Worm (Caenorhabditis elegans): Measurements from ENCODE around the gene str-93.

The str-93 gene

ce11 chrV:17673343-17673742 lies at the start of gene str-93:
Gene str-93, minus strand, starts transcription at chrV:17673443.
- TF ChIP-seq T22C8.4 (GFP tag; IDR thresholded peaks at IDR 0.05) = no peak
- no peak for TF ChIP-seq ztf-23 (GFP tag; IDR thresholded peaks at IDR 0.05)
- no peak for TF ChIP-seq ztf-29 (GFP tag; IDR thresholded peaks at IDR 0.05)
- TF ChIP-seq tab-1 (GFP tag; IDR thresholded peaks at IDR 0.05) = no peak
- no peak for TF ChIP-seq flt-1 (GFP tag; IDR thresholded peaks at IDR 0.05)
- TF ChIP-seq cog-1 (tag; optimal IDR thresholded peaks at IDR 0.05) = no peak
- no peak for TF ChIP-seq klf-2 (GFP tag; conservative IDR thresholded peaks at IDR 0.05)
- no peak for TF ChIP-seq ref-1 (GFP tag; conservative IDR thresholded peaks at IDR 0.05)
- TF ChIP-seq med-1 (GFP tag; optimal IDR thresholded peaks at IDR 0.05; ENCODE audit: insufficient read depth) = no peak

- no peak for TF ChIP-seq ref-1 (GFP tag; conservative IDR thresholded peaks at IDR 0.05)
- TF ChIP-seq klf-2 (GFP tag; conservative IDR thresholded peaks at IDR 0.05) = no peak
- no peak for TF ChIP-seq T22C8.4 (GFP tag; IDR thresholded peaks at IDR 0.05)
Observed at ce11 chrV:17722553-17722952, 49.3 kb upstream of the str-93 start.

- no peak for TF ChIP-seq cog-1 (tag; optimal IDR thresholded peaks at IDR 0.05)
- no peak for TF ChIP-seq klf-2 (GFP tag; conservative IDR thresholded peaks at IDR 0.05)
- TF ChIP-seq ztf-23 (GFP tag; IDR thresholded peaks at IDR 0.05) = no peak
Observed at ce11 chrV:17721709-17722108, 48.5 kb upstream of the str-93 start.

- TF ChIP-seq klf-2 (GFP tag; conservative IDR thresholded peaks at IDR 0.05) (no peak), tab-1 (GFP tag; IDR thresholded peaks at IDR 0.05) (no peak)
Observed at ce11 chrV:17718647-17719046, 45.4 kb upstream of the str-93 start, which contains the start of gene str-77. Gene str-77, plus strand, starts transcription at chrV:17718947.

- TF ChIP-seq ztf-29 (GFP tag; IDR thresholded peaks at IDR 0.05) (no peak), tab-1 (GFP tag; IDR thresholded peaks at IDR 0.05) (no peak), ref-1 (GFP tag; conservative IDR thresholded peaks at IDR 0.05) (no peak), cog-1 (tag; optimal IDR thresholded peaks at IDR 0.05) (no peak), T22C8.4 (GFP tag; IDR thresholded peaks at IDR 0.05) (no peak), klf-2 (GFP tag; conservative IDR thresholded peaks at IDR 0.05) (no peak), flt-1 (GFP tag; IDR thresholded peaks at IDR 0.05) (no peak), med-1 (GFP tag; optimal IDR thresholded peaks at IDR 0.05; ENCODE audit: insufficient read depth) (no peak), ztf-23 (GFP tag; IDR thresholded peaks at IDR 0.05) (no peak)
Observed at ce11 chrV:17714330-17714729, 41.1 kb upstream of the str-93 start, which contains the start of gene twk-33. Gene twk-33, minus strand, starts transcription at chrV:17714377.

ce11 chrV:17712349-17712748 lies 39.1 kb upstream of the str-93 start:
- TF ChIP-seq ref-1 (GFP tag; conservative IDR thresholded peaks at IDR 0.05) = no peak

ce11 chrV:17707022-17707421 lies 33.8 kb upstream of the str-93 start, which contains the start of gene srh-31:
Gene srh-31, plus strand, starts transcription at chrV:17707322.
- no peak for TF ChIP-seq tab-1 (GFP tag; IDR thresholded peaks at IDR 0.05)
- no peak for TF ChIP-seq med-1 (GFP tag; optimal IDR thresholded peaks at IDR 0.05; ENCODE audit: insufficient read depth)
- TF ChIP-seq cog-1 (tag; optimal IDR thresholded peaks at IDR 0.05) = no peak
- TF ChIP-seq flt-1 (GFP tag; IDR thresholded peaks at IDR 0.05) = no peak
- TF ChIP-seq ztf-23 (GFP tag; IDR thresholded peaks at IDR 0.05) = no peak
- TF ChIP-seq T22C8.4 (GFP tag; IDR thresholded peaks at IDR 0.05) = no peak
- TF ChIP-seq ref-1 (GFP tag; conservative IDR thresholded peaks at IDR 0.05) = no peak
- no peak for TF ChIP-seq klf-2 (GFP tag; conservative IDR thresholded peaks at IDR 0.05)
- no peak for TF ChIP-seq ztf-29 (GFP tag; IDR thresholded peaks at IDR 0.05)

ce11 chrV:17706217-17706806 lies 33.1 kb upstream of the str-93 start:
- TF ChIP-seq T22C8.4 (GFP tag; IDR thresholded peaks at IDR 0.05) (no peak), ztf-29 (GFP tag; IDR thresholded peaks at IDR 0.05) (no peak), ref-1 (GFP tag; conservative IDR thresholded peaks at IDR 0.05) (no peak), flt-1 (GFP tag; IDR thresholded peaks at IDR 0.05) (no peak), ztf-23 (GFP tag; IDR thresholded peaks at IDR 0.05) (no peak), klf-2 (GFP tag; conservative IDR thresholded peaks at IDR 0.05) (no peak), med-1 (GFP tag; optimal IDR thresholded peaks at IDR 0.05; ENCODE audit: insufficient read depth) (no peak)

- TF ChIP-seq ztf-23 (GFP tag; IDR thresholded peaks at IDR 0.05) = no peak
- no peak for TF ChIP-seq cog-1 (tag; optimal IDR thresholded peaks at IDR 0.05)
- TF ChIP-seq flt-1 (GFP tag; IDR thresholded peaks at IDR 0.05) = no peak
- no peak for TF ChIP-seq ref-1 (GFP tag; conservative IDR thresholded peaks at IDR 0.05)
- no peak for TF ChIP-seq tab-1 (GFP tag; IDR thresholded peaks at IDR 0.05)
- TF ChIP-seq med-1 (GFP tag; optimal IDR thresholded peaks at IDR 0.05; ENCODE audit: insufficient read depth) = no peak
- no peak for TF ChIP-seq T22C8.4 (GFP tag; IDR thresholded peaks at IDR 0.05)
- no peak for TF ChIP-seq ztf-29 (GFP tag; IDR thresholded peaks at IDR 0.05)
- TF ChIP-seq klf-2 (GFP tag; conservative IDR thresholded peaks at IDR 0.05) = no peak
Observed at ce11 chrV:17705814-17706213, 32.6 kb upstream of the str-93 start, which contains the start of gene W06D12.6. Gene W06D12.6, plus strand, starts transcription at chrV:17706114.

ce11 chrV:17700728-17701262 lies 27.6 kb upstream of the str-93 start, which contains the start of the genes Y26G10.5 and srh-32:
Gene Y26G10.5, minus strand, starts transcription at chrV:17700828.
Gene srh-32, plus strand, starts transcription at chrV:17701212.
- TF ChIP-seq klf-2 (GFP tag; conservative IDR thresholded peaks at IDR 0.05) = no peak
- no peak for TF ChIP-seq ztf-29 (GFP tag; IDR thresholded peaks at IDR 0.05)
- TF ChIP-seq cog-1 (tag; optimal IDR thresholded peaks at IDR 0.05) = no peak
- no peak for TF ChIP-seq T22C8.4 (GFP tag; IDR thresholded peaks at IDR 0.05)
- no peak for TF ChIP-seq flt-1 (GFP tag; IDR thresholded peaks at IDR 0.05)
- no peak for TF ChIP-seq ztf-23 (GFP tag; IDR thresholded peaks at IDR 0.05)
- TF ChIP-seq ref-1 (GFP tag; conservative IDR thresholded peaks at IDR 0.05) = no peak
- no peak for TF ChIP-seq tab-1 (GFP tag; IDR thresholded peaks at IDR 0.05)
- no peak for TF ChIP-seq med-1 (GFP tag; optimal IDR thresholded peaks at IDR 0.05; ENCODE audit: insufficient read depth)

Measured in whole organism, midembryonic.